Fruit fly (Drosophila melanogaster) whole organism, embryonic: Measurements from ENCODE around the gene CG32483.

ENCODE experiments used
- Ada2b ChIP-seq: fragments of 200-800 bp; sonication (Bioruptor generic); IDR thresholded peaks from 2 replicates; pipeline ENCODE4 v1.3.6; 2022; ENCODE audit warnings: missing biosample characterization, missing genetic modification characterization
- CG10267 ChIP-seq: fragments of 200-800 bp; sonication (Bioruptor generic); optimal IDR thresholded peaks from 2 replicates; lab custom pipeline; 2018; ENCODE audit warnings: missing biosample characterization, mild to moderate bottlenecking, missing genetic modification characterization, moderate library complexity
- CG10462 ChIP-seq: fragments of 200-800 bp; sonication (Bioruptor generic); optimal IDR thresholded peaks from 2 replicates; lab custom pipeline; 2016; ENCODE audit warnings: missing biosample characterization, missing genetic modification characterization
- CG10979 ChIP-seq: fragments of 200-800 bp; sonication (Bioruptor generic); optimal IDR thresholded peaks from 2 replicates; lab custom pipeline; 2018; ENCODE audit warnings: missing biosample characterization, mild to moderate bottlenecking, missing genetic modification characterization, moderate library complexity
- CG12391 ChIP-seq: fragments of 200-800 bp; sonication (Bioruptor generic); optimal IDR thresholded peaks from 3 replicates; lab custom pipeline; 2018; ENCODE audit warnings: missing biosample characterization, mild to moderate bottlenecking, missing genetic modification characterization, moderate library complexity
- CG12744 ChIP-seq: fragments of 200-800 bp; sonication (Bioruptor generic); optimal IDR thresholded peaks from 2 replicates; lab custom pipeline; 2016; ENCODE audit warnings: missing biosample characterization, missing genetic modification characterization
- CG15073 ChIP-seq: fragments of 200-800 bp; sonication (Bioruptor generic); optimal IDR thresholded peaks from 2 replicates; lab custom pipeline; 2016; ENCODE audit warnings: missing biosample characterization, missing genetic modification characterization
- CG1602 ChIP-seq: fragments of 200-800 bp; sonication (Bioruptor generic); optimal IDR thresholded peaks from 3 replicates; lab custom pipeline; 2016; ENCODE audit warnings: missing biosample characterization, missing genetic modification characterization
- CG2199 ChIP-seq: fragments of 200-800 bp; sonication (Bioruptor generic); IDR thresholded peaks from 3 replicates; pipeline ENCODE4 v1.3.6; 2022; ENCODE audit warnings: missing biosample characterization, missing genetic modification characterization
- CG33213 ChIP-seq: fragments of 200-800 bp; sonication (Bioruptor generic); optimal IDR thresholded peaks from 3 replicates; lab custom pipeline; 2016; ENCODE audit warnings: missing biosample characterization, missing genetic modification characterization
- CG43689 ChIP-seq: fragments of 200-800 bp; sonication (Bioruptor generic); IDR thresholded peaks from 2 replicates; pipeline ENCODE4 v1.3.6; 2022; ENCODE audit warnings: missing biosample characterization, missing genetic modification characterization
- CG4707 ChIP-seq: fragments of 200-800 bp; sonication (Bioruptor generic); optimal IDR thresholded peaks from 2 replicates; lab custom pipeline; 2018; ENCODE audit warnings: missing biosample characterization, mild to moderate bottlenecking, missing genetic modification characterization, moderate library complexity
- CG5180 ChIP-seq: fragments of 200-800 bp; sonication (Bioruptor generic); optimal IDR thresholded peaks from 3 replicates; lab custom pipeline; 2017; ENCODE audit warnings: missing biosample characterization, missing genetic modification characterization, mild to moderate bottlenecking, moderate library complexity, missing genetic modification reagents
- CG6813 ChIP-seq: fragments of 200-800 bp; sonication (Bioruptor generic); optimal IDR thresholded peaks from 2 replicates; lab custom pipeline; 2017; ENCODE audit warnings: missing biosample characterization, missing genetic modification characterization, mild to moderate bottlenecking, moderate library complexity, missing genetic modification reagents
- CG8290 ChIP-seq, 3 experiments: fragments of 200-800 bp; sonication (Bioruptor generic); optimal IDR thresholded peaks; 2 replicates each; lab custom pipeline; 2016 to 2019; ENCODE audit warnings: missing biosample characterization in 3 of 3, missing genetic modification characterization in 3 of 3, mild to moderate bottlenecking in 2 of 3, moderate library complexity in 1 of 3
- CG8388 ChIP-seq: fragments of 200-800 bp; sonication (Bioruptor generic); optimal IDR thresholded peaks from 2 replicates; lab custom pipeline; 2019; ENCODE audit warnings: missing biosample characterization, mild to moderate bottlenecking, missing genetic modification characterization, moderate library complexity
- CG9727 ChIP-seq: fragments of 200-800 bp; sonication (Bioruptor generic); optimal IDR thresholded peaks from 3 replicates; lab custom pipeline; 2017; ENCODE audit warnings: missing biosample characterization, mild to moderate bottlenecking, missing genetic modification characterization
- CoRest ChIP-seq: fragments of 200-800 bp; sonication (Bioruptor generic); optimal IDR thresholded peaks from 3 replicates; lab custom pipeline; 2018; ENCODE audit warnings: missing biosample characterization, mild to moderate bottlenecking, missing genetic modification characterization, moderate library complexity
- D19A ChIP-seq: fragments of 200-800 bp; optimal IDR thresholded peaks from 3 replicates; lab custom pipeline; 2019; ENCODE audit warnings: missing biosample characterization, mild to moderate bottlenecking, missing genetic modification characterization, moderate library complexity
- Dad ChIP-seq: fragments of 200-800 bp; sonication (Bioruptor generic); optimal IDR thresholded peaks from 3 replicates; lab custom pipeline; 2016; ENCODE audit warnings: missing biosample characterization, missing genetic modification characterization
- Dip3 ChIP-seq: fragments of 200-800 bp; sonication (Bioruptor generic); optimal IDR thresholded peaks from 3 replicates; lab custom pipeline; 2016; ENCODE audit warnings: missing biosample characterization, missing genetic modification characterization
- Fer1 ChIP-seq: fragments of 200-800 bp; sonication (Bioruptor generic); optimal IDR thresholded peaks from 2 replicates; lab custom pipeline; 2017; ENCODE audit warnings: missing biosample characterization, mild to moderate bottlenecking, missing genetic modification characterization
- Gsc ChIP-seq: fragments of 200-800 bp; sonication (Bioruptor generic); IDR thresholded peaks from 2 replicates; pipeline ENCODE4 v1.3.6; 2022; ENCODE audit warnings: missing biosample characterization, missing genetic modification characterization
- Hey ChIP-seq: fragments of 200-800 bp; sonication (Bioruptor generic); optimal IDR thresholded peaks from 3 replicates; lab custom pipeline; 2018; ENCODE audit warnings: missing biosample characterization, mild to moderate bottlenecking, missing genetic modification characterization
- Nf-YA ChIP-seq: fragments of 200-800 bp; sonication (Bioruptor generic); IDR thresholded peaks from 2 replicates; pipeline ENCODE4 v1.3.6; 2022; ENCODE audit warnings: missing biosample characterization, missing genetic modification characterization
- Oaz ChIP-seq: fragments of 200-800 bp; sonication (Bioruptor generic); IDR thresholded peaks from 2 replicates; pipeline ENCODE4 v1.3.6; 2022; ENCODE audit warnings: missing biosample characterization, missing genetic modification characterization
- Rfx ChIP-seq: fragments of 200-800 bp; sonication (Bioruptor generic); IDR thresholded peaks from 2 replicates; pipeline ENCODE4 v1.3.6; 2022; ENCODE audit warnings: missing biosample characterization, missing genetic modification characterization
- Six4 ChIP-seq: fragments of 200-800 bp; sonication (Bioruptor generic); optimal IDR thresholded peaks from 2 replicates; lab custom pipeline; 2016; ENCODE audit warnings: missing biosample characterization, missing genetic modification characterization
- Sox100B ChIP-seq: fragments of 200-800 bp; sonication (Bioruptor generic); optimal IDR thresholded peaks from 3 replicates; lab custom pipeline; 2018; ENCODE audit warnings: missing biosample characterization, mild to moderate bottlenecking, missing genetic modification characterization
- Usf ChIP-seq: fragments of 200-800 bp; sonication (Bioruptor generic); optimal IDR thresholded peaks from 2 replicates; lab custom pipeline; 2017; ENCODE audit warnings: missing genotype, missing biosample characterization, missing genetic modification characterization
- Vsx1 ChIP-seq: fragments of 200-800 bp; sonication (Bioruptor generic); optimal IDR thresholded peaks from 2 replicates; lab custom pipeline; 2017; ENCODE audit warnings: missing biosample characterization, mild to moderate bottlenecking, missing genetic modification characterization, missing genetic modification reagents
- abd-A ChIP-seq: fragments of 200-800 bp; sonication (Bioruptor generic); optimal IDR thresholded peaks from 3 replicates; lab custom pipeline; 2019; ENCODE audit warnings: missing biosample characterization, mild to moderate bottlenecking, missing genetic modification characterization, moderate library complexity
- ap ChIP-seq: fragments of 200-800 bp; sonication (Bioruptor generic); IDR thresholded peaks from 2 replicates; pipeline ENCODE4 v1.3.6; 2022; ENCODE audit warnings: missing biosample characterization, missing genetic modification characterization
- ash1 ChIP-seq: fragments of 200-800 bp; sonication (Bioruptor generic); optimal IDR thresholded peaks from 2 replicates; lab custom pipeline; 2018; ENCODE audit warnings: missing biosample characterization, mild to moderate bottlenecking, missing genetic modification characterization
- cad ChIP-seq: fragments of >200 bp; optimal IDR thresholded peaks from 2 replicates; lab custom pipeline; 2017; ENCODE audit warnings: missing biosample characterization, missing genetic modification characterization
- chif ChIP-seq, 2 experiments: fragments of 200-800 bp; sonication (Bioruptor generic); optimal IDR thresholded peaks; 3 replicates each; lab custom pipeline; 2016; ENCODE audit warnings: missing biosample characterization in 2 of 2, missing genetic modification characterization in 2 of 2
- fd102C ChIP-seq: fragments of 200-800 bp; sonication (Bioruptor generic); optimal IDR thresholded peaks from 2 replicates; lab custom pipeline; 2018; ENCODE audit warnings: missing biosample characterization, mild to moderate bottlenecking, missing genetic modification characterization, moderate library complexity
- fd96Cb ChIP-seq: fragments of 200-800 bp; sonication (Bioruptor generic); optimal IDR thresholded peaks from 2 replicates; lab custom pipeline; 2018; ENCODE audit warnings: missing biosample characterization, mild to moderate bottlenecking, missing genetic modification characterization, moderate library complexity
- gce ChIP-seq: fragments of 200-800 bp; sonication (Bioruptor generic); IDR thresholded peaks from 3 replicates; pipeline ENCODE4 v1.3.6; 2022; ENCODE audit warnings: missing biosample characterization, missing genetic modification characterization
- gcm ChIP-seq: fragments of 200-800 bp; sonication (Bioruptor generic); optimal IDR thresholded peaks from 2 replicates; lab custom pipeline; 2019; ENCODE audit warnings: missing biosample characterization, mild to moderate bottlenecking, missing genetic modification characterization, moderate library complexity
- gt ChIP-seq: fragments of 200-800 bp; sonication (Bioruptor generic); IDR thresholded peaks from 2 replicates; pipeline ENCODE4 v1.3.6; 2022; ENCODE audit warnings: missing biosample characterization, missing genetic modification characterization
- ind ChIP-seq: fragments of 200-800 bp; sonication (Bioruptor generic); optimal IDR thresholded peaks from 3 replicates; lab custom pipeline; 2016; ENCODE audit warnings: missing biosample characterization, missing genetic modification characterization
- klu ChIP-seq: fragments of 200-800 bp; sonication (Bioruptor generic); IDR thresholded peaks from 2 replicates; pipeline ENCODE4 v1.3.6; 2022; ENCODE audit warnings: missing biosample characterization, missing genetic modification characterization
- luna ChIP-seq: fragments of 200-800 bp; sonication (Bioruptor generic); optimal IDR thresholded peaks from 2 replicates; lab custom pipeline; 2016; ENCODE audit warnings: missing biosample characterization, missing genetic modification characterization
- nmo ChIP-seq: fragments of 200-800 bp; sonication (Bioruptor generic); optimal IDR thresholded peaks from 2 replicates; lab custom pipeline; 2018; ENCODE audit warnings: missing biosample characterization, mild to moderate bottlenecking, missing genetic modification characterization, moderate library complexity
- repo ChIP-seq: fragments of 200-800 bp; sonication (Bioruptor generic); optimal IDR thresholded peaks from 2 replicates; lab custom pipeline; 2016; ENCODE audit warnings: missing biosample characterization, missing genetic modification characterization
- sima ChIP-seq: fragments of 200-800 bp; sonication (Bioruptor generic); optimal IDR thresholded peaks from 2 replicates; lab custom pipeline; 2016; ENCODE audit warnings: missing biosample characterization, missing genetic modification characterization
- toy ChIP-seq: fragments of 200-800 bp; sonication (Bioruptor generic); IDR thresholded peaks from 2 replicates; pipeline ENCODE4 v1.3.6; 2022; ENCODE audit warnings: missing biosample characterization, missing genetic modification characterization
- usp ChIP-seq: fragments of >200 bp; optimal IDR thresholded peaks from 2 replicates; lab custom pipeline; 2017; ENCODE audit warnings: missing biosample characterization, missing genetic modification characterization
- yki ChIP-seq: fragments of >200 bp; optimal IDR thresholded peaks from 3 replicates; lab custom pipeline; 2018

CG32483 gene

DNA sequence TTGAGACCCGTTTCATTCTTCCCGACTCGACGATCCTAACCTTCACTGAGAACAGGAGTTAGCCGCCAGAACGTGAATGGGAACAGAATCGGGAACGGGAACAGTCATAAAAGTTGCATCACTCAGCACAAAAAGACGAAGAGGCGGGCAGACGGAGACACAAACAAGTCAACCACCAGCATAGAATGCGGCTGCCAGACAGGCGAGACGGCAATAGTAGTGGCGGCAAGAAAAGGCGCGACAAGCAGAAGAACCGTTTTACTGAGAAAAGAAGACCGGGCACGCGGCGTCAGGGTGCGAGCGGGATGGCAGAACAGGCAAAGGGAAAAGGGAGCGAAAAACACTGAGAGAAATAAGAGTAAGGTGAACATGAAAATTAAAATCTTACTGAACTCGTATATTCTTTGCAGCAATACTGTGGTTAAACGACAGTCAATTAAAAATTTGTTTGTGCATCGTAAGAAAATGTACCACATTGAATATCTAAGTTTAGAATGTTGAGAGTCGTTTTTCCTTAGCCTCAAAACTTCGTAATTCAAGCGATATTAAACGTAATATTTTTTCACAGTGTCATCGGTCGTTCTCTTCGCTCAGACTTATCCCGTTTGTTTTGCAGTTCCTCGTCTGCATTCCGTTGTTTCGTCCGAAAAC is 49.4 kb downstream of the CG32483 start (continued):
- TF ChIP-seq Dad (peak; percentile 71), CG33213 (GFP tag; lab: Kevin White, UChicago) (peak; percentile 74), usp (GFP tag; lab: Kevin White, UChicago) (no peak), Six4 (GFP tag; lab: Kevin White, UChicago) (peak; percentile 83), CG10267 (peak; percentile 86), CG12391 (tag; lab: Kevin White, UChicago) (peak; percentile 91), Vsx1 (GFP tag; lab: Kevin White, UChicago) (peak; percentile 52), CG10462 (GFP tag; lab: Kevin White, UChicago) (peak; percentile 80), Ada2b (GFP tag; lab: Robert Waterston, UW) (peak; percentile 50; the same call in 1 of the 2 replicates), CG12744 (GFP tag; lab: Kevin White, UChicago) (peak; percentile 85), cad (GFP tag; lab: Kevin White, UChicago) (peak; percentile 15), klu (peak; percentile 63; the same call in 1 of the 2 replicates), fd102C (GFP tag; lab: Kevin White, UChicago) (peak; percentile 80), gce (GFP tag; lab: Robert Waterston, UW) (peak; percentile 67; the same call in 2 of the 3 replicates), D19A (tag; lab: Kevin White, UChicago) (peak; percentile 84), gt (GFP tag; lab: Robert Waterston, UW) (no peak), CG15073 (peak; percentile 44), gcm (peak; percentile 86), nmo (peak; percentile 91), CG2199 (GFP tag; lab: Robert Waterston, UW) (peak; percentile 93), fd96Cb (tag; lab: Kevin White, UChicago) (peak; percentile 86), CG6813 (GFP tag; lab: Kevin White, UChicago) (peak; percentile 81), CG4707 (peak; percentile 33), CG10979 (tag; lab: Kevin White, UChicago) (peak; percentile 95), ash1 (GFP tag; lab: Kevin White, UChicago) (no peak), sima (peak; percentile 67), chif (GFP tag; optimal IDR thresholded peaks at IDR 0.05; lab: Kevin White, UChicago) (peak; percentile 78 to 93), Usf (GFP tag; lab: Kevin White, UChicago) (peak; percentile 69), Hey (tag; lab: Kevin White, UChicago) (peak; percentile 51), CG9727 (peak; percentile 94), Nf-YA (GFP tag; lab: Robert Waterston, UW) (peak; percentile 4), Gsc (GFP tag; lab: Robert Waterston, UW) (no peak; the same call in 1 of the 2 replicates), CG43689 (GFP tag; lab: Robert Waterston, UW) (no peak), Rfx (peak; percentile 78), CG8388 (GFP tag; lab: Kevin White, UChicago) (peak; percentile 84), CG8290 (GFP tag; optimal IDR thresholded peaks at IDR 0.05; lab: Kevin White, UChicago) (peak; percentile 79), CG8290 (tag; optimal IDR thresholded peaks at IDR 0.05; lab: Kevin White, UChicago) (peak; percentile 73 to 86), Oaz (no peak), repo (peak; percentile 77), Dip3 (GFP tag; lab: Kevin White, UChicago) (peak; percentile 54), Fer1 (GFP tag; lab: Kevin White, UChicago) (peak; percentile 81), ap (GFP tag; lab: Robert Waterston, UW) (peak; percentile 72), abd-A (tag; lab: Kevin White, UChicago) (no peak), yki (lab: Kevin White, UChicago) (no peak), ind (GFP tag; lab: Kevin White, UChicago) (peak; percentile 83), Sox100B (GFP tag; lab: Kevin White, UChicago) (peak; percentile 82), CG5180 (GFP tag; lab: Kevin White, UChicago) (peak; percentile 75), CoRest (tag; lab: Kevin White, UChicago) (peak; percentile 88), CG1602 (GFP tag; lab: Kevin White, UChicago) (peak; percentile 77), toy (GFP tag; lab: Robert Waterston, UW) (no peak), luna (peak; percentile 25)
